Worm (Caenorhabditis elegans): ENCODE measurements around the gene pup-2.

Gene pup-2

ce11 chrIII:5139768-5140167 is 46.0 kb upstream of the pup-2 start:
- no peak for TF ChIP-seq nhr-120 (GFP tag; IDR thresholded peaks at IDR 0.05)
- no peak for TF ChIP-seq lin-54 (GFP tag; optimal IDR thresholded peaks at IDR 0.05)

- TF ChIP-seq nhr-120 (GFP tag; IDR thresholded peaks at IDR 0.05) (no peak), nhr-80 (tag; optimal IDR thresholded peaks at IDR 0.05) (peak; percentile 66), K12H6.12 (tag; optimal IDR thresholded peaks at IDR 0.05) (peak; percentile 11)
These were observed 45.2 kb upstream of the pup-2 start for ce11 chrIII:5140559-5140958.

DNA sequence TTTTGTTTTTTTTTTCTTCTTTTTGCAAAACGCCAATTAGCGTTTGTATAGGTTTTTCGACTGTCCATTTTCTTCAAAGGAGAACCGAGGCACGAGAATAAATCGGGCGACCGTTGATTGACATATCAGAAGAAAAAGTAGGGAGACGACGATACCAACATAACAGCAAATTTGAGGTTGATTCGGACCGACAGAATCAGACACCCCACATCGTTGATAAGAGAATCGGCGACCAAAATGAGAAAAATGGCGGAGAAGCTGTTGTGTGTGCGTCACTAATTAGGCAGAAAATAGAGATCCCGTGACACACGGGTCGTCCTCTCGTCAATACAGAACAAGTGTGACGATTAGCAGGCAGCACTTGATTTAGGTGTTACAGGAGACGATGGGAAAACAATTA is 43.8 kb upstream of the pup-2 start:
- TF ChIP-seq F33H1.4 (GFP tag; IDR thresholded peaks at IDR 0.05) (no peak), nhr-80 (tag; optimal IDR thresholded peaks at IDR 0.05) (peak; percentile 63), unc-62 (GFP tag; optimal IDR thresholded peaks at IDR 0.05) (peak; percentile 5), lin-54 (GFP tag; optimal IDR thresholded peaks at IDR 0.05) (no peak), C17E4.6 (GFP tag; IDR thresholded peaks at IDR 0.05) (no peak), ZK185.1 (tag; optimal IDR thresholded peaks at IDR 0.05; ENCODE audit: poor library complexity, severe bottlenecking) (no peak), dpl-1 (GFP tag; optimal IDR thresholded peaks at IDR 0.05) (no peak), ztf-3 (GFP tag; optimal IDR thresholded peaks at IDR 0.05) (no peak), Y53G8AR.9 (GFP tag; conservative IDR thresholded peaks at IDR 0.05) (no peak), F37B4.10 (GFP tag; IDR thresholded peaks at IDR 0.05) (0 out of 2 replicates have a peak, but pooled peaks have one; percentile 12), chd-7 (tag; optimal IDR thresholded peaks at IDR 0.05) (no peak), lsl-1 (GFP tag; optimal IDR thresholded peaks at IDR 0.05) (no peak), F55B11.4 (tag; optimal IDR thresholded peaks at IDR 0.05; ENCODE audit: borderline replicate concordance, insufficient read depth) (no peak), ztf-22 (GFP tag; optimal IDR thresholded peaks at IDR 0.05) (no peak), die-1 (tag; optimal IDR thresholded peaks at IDR 0.05) (no peak), aptf-2 (GFP tag; conservative IDR thresholded peaks at IDR 0.05) (no peak)

- TF ChIP-seq nhr-120 (GFP tag; IDR thresholded peaks at IDR 0.05) (no peak), bed-2 (GFP tag; IDR thresholded peaks at IDR 0.05) (no peak), rec-8 (tag; optimal IDR thresholded peaks at IDR 0.05) (no peak), ztf-28 (GFP tag; IDR thresholded peaks at IDR 0.05) (no peak), lin-35 (GFP tag; optimal IDR thresholded peaks at IDR 0.05) (no peak), T26A5.8 (tag; optimal IDR thresholded peaks at IDR 0.05) (no peak), snpc-1.1 (tag; optimal IDR thresholded peaks at IDR 0.05; ENCODE audit: insufficient read depth) (no peak), sdz-38 (tag; optimal IDR thresholded peaks at IDR 0.05) (no peak), tbx-9 (tag; optimal IDR thresholded peaks at IDR 0.05; ENCODE audit: borderline replicate concordance) (no peak), hsf-1 (GFP tag; IDR thresholded peaks at IDR 0.05) (no peak)
These were observed 42.2 kb upstream of the pup-2 start for ce11 chrIII:5143520-5143919.

- TF ChIP-seq F55B11.4 (tag; optimal IDR thresholded peaks at IDR 0.05; ENCODE audit: borderline replicate concordance, insufficient read depth) (no peak), ceh-27 (GFP tag; optimal IDR thresholded peaks at IDR 0.05) (no peak), C06A6.2 (GFP tag; conservative IDR thresholded peaks at IDR 0.05) (no peak), nfya-2 (GFP tag; IDR thresholded peaks at IDR 0.05) (no peak), ceh-79 (tag; optimal IDR thresholded peaks at IDR 0.05) (no peak), cebp-1 (GFP tag; IDR thresholded peaks at IDR 0.05) (no peak), cebp-1 (tag; optimal IDR thresholded peaks at IDR 0.05) (no peak), F33H1.4 (GFP tag; IDR thresholded peaks at IDR 0.05) (no peak), lin-54 (GFP tag; optimal IDR thresholded peaks at IDR 0.05) (no peak), him-1 (tag; optimal IDR thresholded peaks at IDR 0.05) (no peak), ama-1 (optimal IDR thresholded peaks at IDR 0.05) (no peak), ama-1 (GFP tag; optimal IDR thresholded peaks at IDR 0.05) (no peak), efl-1 (GFP tag; optimal IDR thresholded peaks at IDR 0.05) (no peak), unc-130 (GFP tag; optimal IDR thresholded peaks at IDR 0.05) (no peak), B0261.1 (tag; optimal IDR thresholded peaks at IDR 0.05) (no peak), snpc-3.4 (tag; optimal IDR thresholded peaks at IDR 0.05) (no peak), nfyb-1 (GFP tag; IDR thresholded peaks at IDR 0.05) (no peak), F57C9.4 (tag; optimal IDR thresholded peaks at IDR 0.05) (no peak)
These were observed 41.6 kb upstream of the pup-2 start for ce11 chrIII:5144169-5144568.

Measured in whole organism, young adult.